Fruit fly (Drosophila melanogaster) whole organism, pupa: ENCODE measurements around the gene ppk18.

Source experiments
- CG10348 ChIP-seq: fragments of 200-800 bp; sonication (Bioruptor generic); IDR thresholded peaks from 2 replicates; pipeline ENCODE4 v1.3.6; 2022; ENCODE audit warnings: missing biosample characterization, missing genetic modification characterization
- CG12605 ChIP-seq: fragments of 200-800 bp; sonication (Bioruptor generic); IDR thresholded peaks from 2 replicates; pipeline ENCODE4 v1.3.6; 2022; ENCODE audit warnings: missing biosample characterization, missing genetic modification characterization
- CG13204 ChIP-seq: fragments of 200-800 bp; sonication (Bioruptor generic); optimal IDR thresholded peaks from 2 replicates; lab custom pipeline; 2018; ENCODE audit warnings: missing biosample characterization, mild to moderate bottlenecking, missing genetic modification characterization, moderate library complexity
- CG14655 ChIP-seq: fragments of 200-800 bp; sonication (Bioruptor generic); optimal IDR thresholded peaks from 3 replicates; lab custom pipeline; 2017; ENCODE audit warnings: mild to moderate bottlenecking, missing biosample characterization, missing genetic modification reagents, missing genetic modification characterization
- CG15710 ChIP-seq: fragments of 200-800 bp; sonication (Bioruptor generic); optimal IDR thresholded peaks from 2 replicates; lab custom pipeline; 2018; ENCODE audit warnings: missing biosample characterization, mild to moderate bottlenecking, missing genetic modification characterization, moderate library complexity
- CG17806 ChIP-seq: fragments of 200-800 bp; sonication (Bioruptor generic); optimal IDR thresholded peaks from 2 replicates; lab custom pipeline; 2018; ENCODE audit warnings: missing biosample characterization, mild to moderate bottlenecking, missing genetic modification characterization, moderate library complexity
- CG32121 ChIP-seq: fragments of 200-800 bp; sonication (Bioruptor generic); IDR thresholded peaks from 2 replicates; pipeline ENCODE4 v1.3.6; 2022; ENCODE audit warnings: missing biosample characterization, missing genetic modification characterization
- CG34367 ChIP-seq: fragments of 200-800 bp; sonication (Bioruptor generic); optimal IDR thresholded peaks from 2 replicates; lab custom pipeline; 2018; ENCODE audit warnings: missing biosample characterization, mild to moderate bottlenecking, missing genetic modification characterization
- CG4496 ChIP-seq: fragments of 200-800 bp; sonication (Bioruptor generic); IDR thresholded peaks from 3 replicates; pipeline ENCODE4 v1.3.6; 2022; ENCODE audit warnings: missing biosample characterization, missing genetic modification characterization
- CG8159 ChIP-seq: fragments of 200-800 bp; sonication (Bioruptor generic); optimal IDR thresholded peaks from 3 replicates; lab custom pipeline; 2018; ENCODE audit warnings: missing biosample characterization, mild to moderate bottlenecking, missing genetic modification characterization, moderate library complexity
- CG8301 ChIP-seq: fragments of 200-800 bp; sonication (Bioruptor generic); optimal IDR thresholded peaks from 2 replicates; lab custom pipeline; 2018; ENCODE audit warnings: missing biosample characterization, mild to moderate bottlenecking, missing genetic modification characterization
- CG9948 ChIP-seq: fragments of 200-800 bp; sonication (Bioruptor generic); optimal IDR thresholded peaks from 2 replicates; lab custom pipeline; 2018; ENCODE audit warnings: missing biosample characterization, mild to moderate bottlenecking, missing genetic modification characterization, moderate library complexity
- D1 ChIP-seq: fragments of 200-800 bp; sonication (Bioruptor generic); optimal IDR thresholded peaks from 2 replicates; lab custom pipeline; 2018; ENCODE audit warnings: missing biosample characterization, mild to moderate bottlenecking, missing genetic modification characterization, moderate library complexity
- EcR ChIP-seq: fragments of 200-800 bp; sonication (Bioruptor generic); optimal IDR thresholded peaks from 3 replicates; lab custom pipeline; 2019; ENCODE audit warnings: missing biosample characterization, missing genetic modification characterization, mild to moderate bottlenecking, moderate library complexity, missing genetic modification reagents
- Ets98B ChIP-seq: fragments of 200-800 bp; sonication (Bioruptor generic); IDR thresholded peaks from 2 replicates; pipeline ENCODE4 v1.3.6; 2022; ENCODE audit warnings: missing biosample characterization, missing genetic modification characterization
- Pif1A ChIP-seq: fragments of 200-800 bp; sonication (Bioruptor generic); optimal IDR thresholded peaks from 3 replicates; lab custom pipeline; 2016; ENCODE audit warnings: missing biosample characterization, missing genetic modification characterization
- Pif1B ChIP-seq: fragments of 200-800 bp; sonication (Bioruptor generic); optimal IDR thresholded peaks from 3 replicates; lab custom pipeline; 2016; ENCODE audit warnings: missing biosample characterization, missing genetic modification characterization
- Snoo ChIP-seq: fragments of 200-800 bp; sonication (Bioruptor generic); optimal IDR thresholded peaks from 3 replicates; lab custom pipeline; 2017; ENCODE audit warnings: missing biosample characterization, mild to moderate bottlenecking, missing genetic modification characterization, inconsistent platforms
- fd96Ca ChIP-seq: fragments of 200-800 bp; sonication (Bioruptor generic); IDR thresholded peaks from 3 replicates; pipeline ENCODE4 v1.3.6; 2022; ENCODE audit warnings: missing biosample characterization, missing genetic modification characterization
- gl ChIP-seq: fragments of 200-800 bp; sonication (Bioruptor generic); optimal IDR thresholded peaks from 2 replicates; lab custom pipeline; 2018; ENCODE audit warnings: missing biosample characterization, mild to moderate bottlenecking, missing genetic modification characterization
- rn ChIP-seq: fragments of 200-800 bp; sonication (Bioruptor generic); IDR thresholded peaks from 2 replicates; pipeline ENCODE4 v1.3.6; 2022; ENCODE audit warnings: missing biosample characterization, missing genetic modification characterization

The ppk18 gene

DNA sequence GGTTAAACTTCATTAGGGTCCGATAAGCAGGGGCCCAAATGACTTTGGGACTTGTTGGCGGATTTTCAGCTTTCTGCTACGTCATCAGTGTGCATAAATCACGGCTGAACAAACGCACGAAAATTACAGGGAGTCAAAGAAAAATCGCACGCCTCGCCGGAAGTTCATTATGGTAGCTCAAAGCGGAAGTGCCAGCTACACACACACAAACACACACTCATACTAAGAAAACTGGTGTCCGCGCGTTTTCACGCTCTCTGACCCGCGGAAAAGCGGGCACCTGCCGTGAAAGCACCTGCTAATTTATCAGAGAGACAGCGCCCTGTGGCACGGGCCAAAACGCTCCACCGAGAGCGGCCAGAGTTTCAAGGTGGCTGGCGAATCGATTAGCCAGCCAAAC is 33.4 kb downstream of the ppk18 start:
- TF ChIP-seq CG34367 (tag; lab: Kevin White, UChicago) (no peak), CG9948 (tag; lab: Kevin White, UChicago) (no peak), Ets98B (no peak), CG15710 (tag; lab: Kevin White, UChicago) (no peak), D1 (tag; lab: Kevin White, UChicago) (no peak), CG14655 (GFP tag; lab: Kevin White, UChicago) (no peak), CG8159 (tag; lab: Kevin White, UChicago) (no peak), CG12605 (GFP tag; lab: Robert Waterston, UW) (no peak)
- TF ChIP-seq, all 21 proteins: peak for 0

DNA sequence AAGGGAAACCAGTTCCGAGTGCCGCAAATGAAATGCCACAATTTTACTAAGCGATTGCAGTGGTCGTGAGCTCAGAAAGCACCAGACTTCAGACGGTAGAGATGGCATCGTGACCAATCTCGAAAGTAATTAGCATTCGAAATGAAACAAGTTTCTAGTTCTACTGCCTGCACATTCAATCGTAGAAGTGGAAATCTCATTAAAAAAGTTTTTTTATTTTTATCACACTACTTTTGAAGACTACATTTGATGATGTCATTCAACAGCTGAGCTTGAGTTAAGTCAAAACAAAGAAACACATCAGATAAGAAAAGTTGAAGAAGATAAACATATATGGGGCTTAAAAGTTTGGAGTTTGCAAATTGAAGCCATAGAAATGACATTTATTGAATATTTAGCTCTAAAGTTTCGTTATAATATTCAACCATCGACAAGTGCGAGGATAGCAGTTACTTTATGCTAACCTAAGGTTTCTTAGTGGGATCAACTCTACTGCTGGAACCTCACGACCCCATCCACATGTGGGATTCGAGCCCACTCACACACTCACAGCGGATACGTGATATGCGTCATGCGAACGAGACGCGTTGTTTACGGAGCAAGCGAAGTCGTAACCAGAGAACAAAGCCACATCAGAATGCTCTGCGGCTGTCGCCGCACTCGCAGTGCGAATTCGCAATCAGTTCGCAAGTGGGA is 34.6 kb downstream of the ppk18 start, which contains the start of gene CG13117:
CG13117 (plus strand) TSS at position 646 of the 696 bp plus-strand sequence.
- TF ChIP-seq Pif1A (GFP tag; lab: Kevin White, UChicago) (peak; percentile 5), fd96Ca (GFP tag; lab: Robert Waterston, UW) (no peak; the same call in 2 of the 3 replicates), EcR (no peak), CG8159 (tag; lab: Kevin White, UChicago) (peak; percentile 58), CG4496 (GFP tag; lab: Robert Waterston, UW) (peak; percentile 32; the same call in 1 of the 3 replicates), CG32121 (GFP tag; lab: Robert Waterston, UW) (no peak), CG17806 (peak; percentile 2), gl (tag; lab: Kevin White, UChicago) (no peak), Ets98B (peak; percentile 62), CG9948 (tag; lab: Kevin White, UChicago) (peak; percentile 3), CG14655 (GFP tag; lab: Kevin White, UChicago) (peak; percentile 62), CG13204 (GFP tag; lab: Kevin White, UChicago) (no peak), CG34367 (tag; lab: Kevin White, UChicago) (no peak), CG8301 (tag; lab: Kevin White, UChicago) (peak; percentile 49), CG12605 (GFP tag; lab: Robert Waterston, UW) (peak; percentile 20; the same call in 1 of the 2 replicates), Pif1B (no peak), CG10348 (GFP tag; lab: Robert Waterston, UW) (no peak), rn (GFP tag; lab: Robert Waterston, UW) (no peak), D1 (tag; lab: Kevin White, UChicago) (no peak), Snoo (tag; lab: Kevin White, UChicago) (peak; percentile 11), CG15710 (tag; lab: Kevin White, UChicago) (peak; percentile 55)

DNA sequence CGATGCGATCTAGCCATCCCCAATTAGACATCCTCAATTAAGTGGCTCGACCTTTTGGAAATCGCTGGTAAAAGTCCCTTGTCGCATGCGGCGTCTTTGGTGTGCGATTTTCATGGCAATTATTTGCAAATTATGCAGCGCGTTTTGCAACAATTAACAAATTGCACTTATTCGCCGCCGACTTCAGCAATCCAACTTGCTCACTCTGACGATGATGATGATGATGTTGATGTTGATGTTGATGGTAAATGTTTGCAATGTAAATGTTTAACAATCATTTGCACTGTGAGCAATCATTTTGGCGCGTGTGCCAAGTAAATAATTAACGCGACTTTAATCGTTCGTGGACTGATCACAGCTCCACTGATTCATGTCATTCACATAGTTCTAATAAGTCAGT is 36.7 kb downstream of the ppk18 start:
- TF ChIP-seq CG10348 (GFP tag; lab: Robert Waterston, UW) (no peak), CG32121 (GFP tag; lab: Robert Waterston, UW) (no peak), rn (GFP tag; lab: Robert Waterston, UW) (no peak), CG14655 (GFP tag; lab: Kevin White, UChicago) (no peak), Ets98B (no peak), CG15710 (tag; lab: Kevin White, UChicago) (no peak), fd96Ca (GFP tag; lab: Robert Waterston, UW) (no peak), Pif1A (GFP tag; lab: Kevin White, UChicago) (peak; percentile 40), CG8301 (tag; lab: Kevin White, UChicago) (no peak), CG17806 (no peak), gl (tag; lab: Kevin White, UChicago) (no peak), CG34367 (tag; lab: Kevin White, UChicago) (peak; percentile 14), Snoo (tag; lab: Kevin White, UChicago) (peak; percentile 15), CG12605 (GFP tag; lab: Robert Waterston, UW) (no peak), CG9948 (tag; lab: Kevin White, UChicago) (no peak), CG13204 (GFP tag; lab: Kevin White, UChicago) (no peak), CG8159 (tag; lab: Kevin White, UChicago) (peak; percentile 5), D1 (tag; lab: Kevin White, UChicago) (no peak), EcR (no peak), CG4496 (GFP tag; lab: Robert Waterston, UW) (0 out of 3 replicates have a peak, but pooled peaks have one; percentile 13), Pif1B (no peak)

DNA sequence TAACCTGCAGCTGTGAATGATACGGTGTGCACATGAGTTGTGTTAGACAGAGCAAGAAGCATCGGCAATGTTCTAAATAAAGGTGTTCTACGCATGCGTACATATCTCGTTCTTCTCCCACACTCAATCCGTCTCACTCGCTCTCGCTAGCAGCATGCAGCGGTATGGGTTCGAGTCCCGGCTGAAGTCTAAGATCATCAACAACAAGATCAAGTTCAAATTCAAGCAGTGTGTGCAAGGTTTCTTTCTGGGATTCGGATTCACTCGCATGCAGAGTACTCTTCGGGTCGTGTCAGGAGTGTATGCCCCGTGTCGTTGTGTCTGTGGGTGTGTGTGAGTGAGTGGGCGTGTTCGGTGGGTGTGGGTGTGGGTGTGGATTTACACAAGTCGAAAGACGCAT is 39.5 kb downstream of the ppk18 start:
- TF ChIP-seq CG34367 (tag; lab: Kevin White, UChicago) (no peak), Ets98B (no peak), CG4496 (GFP tag; lab: Robert Waterston, UW) (0 out of 3 replicates have a peak, but pooled peaks have one; percentile 28), fd96Ca (GFP tag; lab: Robert Waterston, UW) (0 out of 3 replicates have a peak, but pooled peaks have one; percentile 9), D1 (tag; lab: Kevin White, UChicago) (no peak), Pif1A (GFP tag; lab: Kevin White, UChicago) (no peak), CG8159 (tag; lab: Kevin White, UChicago) (peak; percentile 12)

DNA sequence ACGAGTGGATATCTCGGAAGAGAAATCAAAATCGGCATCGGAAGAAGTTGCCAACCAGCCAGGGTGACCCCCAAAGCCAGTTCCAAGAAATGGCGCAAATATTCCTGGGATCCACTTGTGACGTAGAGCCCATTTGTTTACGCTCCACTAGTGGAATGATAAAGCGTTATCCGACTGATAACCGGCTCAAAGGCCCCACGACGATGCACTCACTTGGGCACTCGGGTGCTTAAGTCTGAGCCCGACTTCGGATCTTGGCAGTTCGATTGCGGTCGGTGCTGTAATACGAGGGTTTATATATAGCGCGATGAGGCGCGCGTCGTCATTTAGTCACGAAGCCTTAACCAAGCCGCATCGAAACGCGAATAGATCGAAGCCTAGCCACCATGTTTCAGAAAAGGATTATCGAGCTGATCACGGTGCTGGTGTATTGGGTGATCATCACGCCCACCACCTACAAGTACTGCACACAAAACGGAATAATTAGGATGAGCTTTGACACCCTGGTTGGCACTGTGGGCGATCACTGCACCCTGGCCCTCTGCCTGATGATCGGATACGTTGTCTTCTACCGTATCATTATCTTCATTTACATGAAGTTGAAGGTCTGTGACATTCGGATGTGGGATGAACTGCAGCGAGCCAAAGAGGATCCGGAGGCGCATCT is 41.0 kb downstream of the ppk18 start, which contains the start of gene CG13116:
CG13116 (plus strand) TSS at position 323 of the 667 bp plus-strand sequence.
- TF ChIP-seq CG17806 = no peak
- no peak for TF ChIP-seq CG4496 (GFP tag; lab: Robert Waterston, UW)
- TF ChIP-seq fd96Ca (GFP tag; lab: Robert Waterston, UW) = no peak
- TF ChIP-seq D1 (tag; lab: Kevin White, UChicago) = no peak
- TF ChIP-seq EcR = peak; percentile 51
- TF ChIP-seq, all 21 proteins: peak for 1
